Worm (Caenorhabditis elegans) whole organism, L2 larva: ENCODE results near the gene srh-130.

Source experiments
- C34F6.9 ChIP-seq: fragments of 150-350 bp; optimal IDR thresholded peaks from 2 replicates; lab custom pipeline; 2014; ENCODE audit warnings: missing biosample characterization, missing genetic modification characterization
- F13H6.1 ChIP-seq: sonication (generic microtip); optimal IDR thresholded peaks from 2 replicates; lab custom pipeline; 2016; ENCODE audit warnings: missing genetic modification characterization, missing compliant biosample characterization
- R02D3.7 ChIP-seq: fragments of 150-350 bp; optimal IDR thresholded peaks from 2 replicates; lab custom pipeline; 2014; ENCODE audit warnings: missing biosample characterization, missing genetic modification characterization
- Y55F3AM.14 ChIP-seq: fragments of 200-800 bp; sonication (Bioruptor generic); optimal IDR thresholded peaks from 2 replicates; lab custom pipeline; 2018; ENCODE audit warnings: mild to moderate bottlenecking, missing genetic modification characterization, missing compliant biosample characterization
- ZK546.5 ChIP-seq: sonication (generic microtip); optimal IDR thresholded peaks from 2 replicates; lab custom pipeline; 2017; ENCODE audit warnings: missing biosample characterization, missing genetic modification characterization
- aly-2 ChIP-seq: fragments of 150-350 bp; optimal IDR thresholded peaks from 2 replicates; lab custom pipeline; 2014; ENCODE audit warnings: missing biosample characterization, missing genetic modification characterization
- blmp-1 ChIP-seq: sonication (generic microtip); optimal IDR thresholded peaks from 2 replicates; lab custom pipeline; 2017; ENCODE audit warnings: missing genetic modification characterization, mild to moderate bottlenecking, missing compliant biosample characterization, antibody characterized with exemption, moderate library complexity; ENCODE audit not compliant: insufficient read depth
- ceh-82 ChIP-seq: fragments of 150-350 bp; optimal IDR thresholded peaks from 2 replicates; lab custom pipeline; 2014; ENCODE audit warnings: missing biosample characterization, missing genetic modification characterization
- crh-2 ChIP-seq: sonication (generic microtip); optimal IDR thresholded peaks from 2 replicates; lab custom pipeline; 2017; ENCODE audit warnings: missing biosample characterization, missing genetic modification characterization
- egl-27 ChIP-seq: sonication (generic microtip); optimal IDR thresholded peaks from 3 replicates; lab custom pipeline; 2017; ENCODE audit warnings: missing biosample characterization, missing genetic modification reagents, missing genetic modification characterization
- fos-1 ChIP-seq: fragments of 150-350 bp; optimal IDR thresholded peaks from 2 replicates; lab custom pipeline; 2014; ENCODE audit warnings: missing biosample characterization, missing genetic modification characterization
- gmeb-1 ChIP-seq: fragments of 150-350 bp; optimal IDR thresholded peaks from 2 replicates; lab custom pipeline; 2014; ENCODE audit warnings: missing biosample characterization, missing genetic modification characterization
- lin-13 ChIP-seq: fragments of 150-350 bp; optimal IDR thresholded peaks from 2 replicates; lab custom pipeline; 2014; ENCODE audit warnings: missing biosample characterization, missing genetic modification reagents, missing genetic modification characterization
- lin-39 ChIP-seq: fragments of 150-350 bp; optimal IDR thresholded peaks from 2 replicates; lab custom pipeline; 2014; ENCODE audit warnings: missing biosample characterization, missing genetic modification reagents, missing genetic modification characterization
- lsy-2 ChIP-seq, 2 experiments: fragments of 150-350 bp in 1 of 2; sonication (generic microtip) in 1 of 2; optimal IDR thresholded peaks; 2 replicates each; lab custom pipeline; 2014 to 2017; ENCODE audit warnings: missing biosample characterization in 2 of 2, missing genetic modification characterization in 2 of 2
- mab-5 ChIP-seq: fragments of 150-350 bp; optimal IDR thresholded peaks from 2 replicates; lab custom pipeline; 2014; ENCODE audit warnings: missing biosample characterization, missing genetic modification characterization
- mbf-1 ChIP-seq: sonication (generic microtip); optimal IDR thresholded peaks from 2 replicates; lab custom pipeline; 2017; ENCODE audit warnings: missing biosample characterization, missing genetic modification characterization
- mdl-1 ChIP-seq, 2 experiments: fragments of 150-350 bp in 1 of 2; sonication (generic microtip) in 1 of 2; optimal IDR thresholded peaks; 2 replicates each; lab custom pipeline; 2017; ENCODE audit warnings: missing biosample characterization in 2 of 2, missing genetic modification characterization in 2 of 2
- nhr-10 ChIP-seq: sonication (generic microtip); optimal IDR thresholded peaks from 2 replicates; lab custom pipeline; 2017; ENCODE audit warnings: missing biosample characterization, missing genetic modification characterization
- nhr-11 ChIP-seq: fragments of 150-350 bp; optimal IDR thresholded peaks from 2 replicates; lab custom pipeline; 2014; ENCODE audit warnings: missing biosample characterization, missing genetic modification characterization
- nhr-12 ChIP-seq: fragments of 150-350 bp; optimal IDR thresholded peaks from 2 replicates; lab custom pipeline; 2014; ENCODE audit warnings: missing biosample characterization, missing genetic modification characterization
- nhr-21 ChIP-seq: fragments of 150-350 bp; optimal IDR thresholded peaks from 2 replicates; lab custom pipeline; 2014; ENCODE audit warnings: missing biosample characterization, missing genetic modification characterization
- nhr-23 ChIP-seq: fragments of 150-350 bp; optimal IDR thresholded peaks from 2 replicates; lab custom pipeline; 2014; ENCODE audit warnings: missing biosample characterization, missing genetic modification reagents, missing genetic modification characterization
- nhr-25 ChIP-seq: fragments of 150-350 bp; sonication (generic microtip); optimal IDR thresholded peaks from 3 replicates; lab custom pipeline; 2014; ENCODE audit warnings: missing biosample characterization, missing genetic modification characterization
- nhr-6 ChIP-seq: fragments of 150-350 bp; optimal IDR thresholded peaks from 2 replicates; lab custom pipeline; 2014; ENCODE audit warnings: missing biosample characterization, missing genetic modification characterization
- nhr-77 ChIP-seq: fragments of 150-350 bp; optimal IDR thresholded peaks from 2 replicates; lab custom pipeline; 2014; ENCODE audit warnings: missing biosample characterization, missing genetic modification characterization
- peb-1 ChIP-seq: fragments of 150-350 bp; optimal IDR thresholded peaks from 2 replicates; lab custom pipeline; 2014; ENCODE audit warnings: missing biosample characterization, missing genetic modification characterization
- sem-4 ChIP-seq: fragments of 150-350 bp; optimal IDR thresholded peaks from 2 replicates; lab custom pipeline; 2014; ENCODE audit warnings: missing biosample characterization, missing genetic modification reagents, missing genetic modification characterization
- skn-1 ChIP-seq: sonication (generic microtip); optimal IDR thresholded peaks from 2 replicates; lab custom pipeline; 2017; ENCODE audit warnings: missing biosample characterization, missing genetic modification characterization
- sma-3 ChIP-seq: sonication (generic microtip); optimal IDR thresholded peaks from 2 replicates; lab custom pipeline; 2016; ENCODE audit warnings: missing genetic modification reagents, missing genetic modification characterization, missing compliant biosample characterization
- sma-9 ChIP-seq, 2 experiments: fragments of 150-350 bp in 1 of 2; sonication (generic microtip) in 1 of 2; optimal IDR thresholded peaks; 2 replicates each; lab custom pipeline; 2014 to 2016; ENCODE audit warnings: missing genetic modification characterization in 2 of 2, mild to moderate bottlenecking in 1 of 2, missing biosample characterization in 1 of 2, missing compliant biosample characterization in 1 of 2, missing genetic modification reagents in 1 of 2, moderate library complexity in 1 of 2
- snpc-4 ChIP-seq: fragments of 150-350 bp; optimal IDR thresholded peaks from 2 replicates; lab custom pipeline; 2014; ENCODE audit warnings: missing biosample characterization, missing genetic modification characterization
- unc-39 ChIP-seq: fragments of 150-350 bp; optimal IDR thresholded peaks from 2 replicates; lab custom pipeline; 2014; ENCODE audit warnings: missing biosample characterization, missing genetic modification characterization
- unc-55 ChIP-seq: fragments of 150-350 bp; sonication (generic microtip); optimal IDR thresholded peaks from 3 replicates; lab custom pipeline; 2014; ENCODE audit warnings: missing biosample characterization, missing genetic modification reagents, missing genetic modification characterization
- unc-62 ChIP-seq: fragments of 150-350 bp; optimal IDR thresholded peaks from 2 replicates; lab custom pipeline; 2014; ENCODE audit warnings: missing biosample characterization, missing genetic modification reagents, missing genetic modification characterization
- ztf-11 ChIP-seq: sonication (generic microtip); optimal IDR thresholded peaks from 2 replicates; lab custom pipeline; 2017; ENCODE audit warnings: missing biosample characterization, missing genetic modification characterization

Gene srh-130

ce11 chrV:5157660-5158059 is 6.7 kb downstream of the srh-130 start, which contains the start of gene srx-39:
Gene srx-39, minus strand, starts transcription at chrV:5157760.
- TF ChIP-seq egl-27 (tag; lab: Kevin White, UChicago) (no peak), nhr-10 (no peak), snpc-4 (tag; lab: Kevin White, UChicago) (no peak), fos-1 (tag; lab: Kevin White, UChicago) (no peak), blmp-1 (tag; lab: Kevin White, UChicago) (no peak), sma-9 (GFP tag; optimal IDR thresholded peaks at IDR 0.05; lab: Kevin White, UChicago) (no peak), sma-9 (tag; optimal IDR thresholded peaks at IDR 0.05; lab: Kevin White, UChicago) (no peak), R02D3.7 (no peak), unc-39 (tag; lab: Kevin White, UChicago) (no peak), nhr-6 (tag; lab: Kevin White, UChicago) (no peak), unc-62 (GFP tag; lab: Kevin White, UChicago) (no peak), F13H6.1 (tag; lab: Kevin White, UChicago) (no peak), nhr-21 (no peak), ztf-11 (tag; lab: Kevin White, UChicago) (no peak), Y55F3AM.14 (no peak), gmeb-1 (no peak), mbf-1 (tag; lab: Kevin White, UChicago) (no peak)
- TF ChIP-seq, all 48 proteins: peak for 0

ce11 chrV:5158302-5158701 is 7.3 kb downstream of the srh-130 start, which contains the start of gene abu-15:
Gene abu-15, plus strand, starts transcription at chrV:5158602.
- no peak for TF ChIP-seq skn-1 (tag; lab: Kevin White, UChicago)
- no peak for TF ChIP-seq unc-55
- TF ChIP-seq sma-9 (GFP tag; optimal IDR thresholded peaks at IDR 0.05; lab: Kevin White, UChicago): no peak
- no peak for TF ChIP-seq sma-9 (tag; optimal IDR thresholded peaks at IDR 0.05; lab: Kevin White, UChicago)
- TF ChIP-seq egl-27 (tag; lab: Kevin White, UChicago): no peak
- TF ChIP-seq lsy-2 (tag; optimal IDR thresholded peaks at IDR 0.05; lab: Kevin White, UChicago): no peak
- no peak for TF ChIP-seq C34F6.9 (tag; lab: Kevin White, UChicago)
- TF ChIP-seq nhr-23: no peak
- no peak for TF ChIP-seq R02D3.7
- no peak for TF ChIP-seq mdl-1 (tag; optimal IDR thresholded peaks at IDR 0.05; lab: Kevin White, UChicago)
- no peak for TF ChIP-seq nhr-11 (tag; lab: Kevin White, UChicago)

ce11 chrV:5161792-5162191 is 10.8 kb downstream of the srh-130 start, which contains the start of gene abu-6:
Gene abu-6, minus strand, starts transcription at chrV:5161892.
- TF ChIP-seq crh-2 (tag; lab: Kevin White, UChicago): no peak
- no peak for TF ChIP-seq peb-1 (tag; lab: Kevin White, UChicago)
- TF ChIP-seq aly-2: no peak
- no peak for TF ChIP-seq nhr-25
- no peak for TF ChIP-seq ceh-82 (tag; lab: Kevin White, UChicago)
- TF ChIP-seq lin-13 (GFP tag; lab: Kevin White, UChicago): no peak
- no peak for TF ChIP-seq nhr-23
- no peak for TF ChIP-seq mab-5 (tag; lab: Kevin White, UChicago)

ce11 chrV:5164682-5165081 is 13.7 kb downstream of the srh-130 start, which contains the start of gene abu-7:
Gene abu-7, minus strand, starts transcription at chrV:5164782.
- TF ChIP-seq sma-3 (GFP tag; lab: Kevin White, UChicago): no peak
- no peak for TF ChIP-seq nhr-77
- TF ChIP-seq nhr-12 (tag; lab: Kevin White, UChicago): no peak
- TF ChIP-seq C34F6.9 (tag; lab: Kevin White, UChicago): no peak
- TF ChIP-seq nhr-21: no peak

- no peak for TF ChIP-seq nhr-12 (tag; lab: Kevin White, UChicago)
- TF ChIP-seq unc-39 (tag; lab: Kevin White, UChicago): no peak
Measured at ce11 chrV:5165426-5165825, 14.4 kb downstream of the srh-130 start, which contains the start of gene srw-140. Gene srw-140, plus strand, starts transcription at chrV:5165726.

ce11 chrV:5169586-5169985 is 18.6 kb downstream of the srh-130 start, which contains the start of gene srt-64:
Gene srt-64, minus strand, starts transcription at chrV:5169686.
- no peak for TF ChIP-seq F13H6.1 (tag; lab: Kevin White, UChicago)
- no peak for TF ChIP-seq crh-2 (tag; lab: Kevin White, UChicago)
- no peak for TF ChIP-seq lin-39 (tag; lab: Kevin White, UChicago)
- TF ChIP-seq lin-13 (GFP tag; lab: Kevin White, UChicago): no peak
- no peak for TF ChIP-seq sem-4 (tag; lab: Kevin White, UChicago)
- TF ChIP-seq gmeb-1: no peak
- TF ChIP-seq blmp-1 (tag; lab: Kevin White, UChicago): no peak
- no peak for TF ChIP-seq nhr-12 (tag; lab: Kevin White, UChicago)
- no peak for TF ChIP-seq C34F6.9 (tag; lab: Kevin White, UChicago)
- TF ChIP-seq unc-39 (tag; lab: Kevin White, UChicago): no peak
- TF ChIP-seq mbf-1 (tag; lab: Kevin White, UChicago): no peak
- TF ChIP-seq nhr-21: no peak
- TF ChIP-seq aly-2: no peak
- no peak for TF ChIP-seq nhr-25
- no peak for TF ChIP-seq unc-55
- TF ChIP-seq ZK546.5 (tag; lab: Kevin White, UChicago): no peak
- TF ChIP-seq, all 48 proteins: peak for 0
